Worm (Caenorhabditis elegans) whole organism, L2 larva: ENCODE data around the gene rsu-1.

Experiments
- mdl-1 ChIP-seq, 2 experiments: fragments of 150-350 bp in 1 of 2; sonication (generic microtip) in 1 of 2; optimal IDR thresholded peaks; 2 replicates each; lab custom pipeline; 2017; ENCODE audit warnings: missing biosample characterization in 2 of 2, missing genetic modification characterization in 2 of 2
- zag-1 ChIP-seq: fragments of 150-350 bp; optimal IDR thresholded peaks from 2 replicates; lab custom pipeline; 2014; ENCODE audit warnings: missing biosample characterization, missing genetic modification characterization

DNA sequence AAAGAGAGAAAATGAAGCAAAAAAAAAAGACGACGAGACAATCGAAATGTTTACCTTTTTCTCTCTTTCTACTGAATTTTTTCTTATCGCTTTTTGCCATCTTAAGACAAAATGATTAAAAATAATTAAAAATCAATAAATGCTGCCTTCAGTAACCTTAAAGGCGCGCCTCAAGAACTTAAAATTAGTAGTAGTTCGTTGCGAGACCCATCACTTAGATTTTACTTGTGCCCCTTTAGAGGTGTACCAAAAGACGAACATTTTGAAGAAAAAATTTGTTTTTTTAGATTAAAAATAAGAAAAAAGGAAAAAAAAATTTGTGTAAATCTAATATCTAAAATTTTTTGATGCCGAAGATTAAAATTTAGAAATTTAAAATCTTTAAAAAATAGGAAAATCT, 830 bp upstream of the rsu-1 start:
- TF ChIP-seq mdl-1 (tag; optimal IDR thresholded peaks at IDR 0.05; lab: Kevin White, UChicago) (no peak), zag-1 (tag; lab: Kevin White, UChicago) (no peak)
